Worm (Caenorhabditis elegans) whole organism, young adult: ENCODE measurements around the gene Y38H6C.9.

ENCODE experiments used
- B0035.1 ChIP-seq: sonication (generic microtip); optimal IDR thresholded peaks from 2 replicates; lab custom pipeline; 2016; ENCODE audit warnings: missing genetic modification characterization, mild to moderate bottlenecking, missing compliant biosample characterization, missing genotype, missing genetic modification reagents
- F23B12.7 ChIP-seq: sonication (generic microtip); optimal IDR thresholded peaks from 2 replicates; lab custom pipeline; 2017; ENCODE audit warnings: missing genetic modification characterization, mild to moderate bottlenecking, missing compliant biosample characterization, antibody characterized with exemption, moderate library complexity; ENCODE audit not compliant: insufficient read depth
- ceh-79 ChIP-seq: sonication (generic microtip); optimal IDR thresholded peaks from 2 replicates; lab custom pipeline; 2017; ENCODE audit warnings: mild to moderate bottlenecking, missing genetic modification characterization, missing compliant biosample characterization
- ekl-4 ChIP-seq: fragments of 200-800 bp; sonication (Bioruptor generic); IDR thresholded peaks from 2 replicates; pipeline ENCODE4 v1.3.6; 2022; ENCODE audit warnings: missing genetic modification reagents, missing genetic modification characterization, missing compliant biosample characterization
- madf-10 ChIP-seq: sonication (generic microtip); optimal IDR thresholded peaks from 2 replicates; lab custom pipeline; 2016; ENCODE audit warnings: mild to moderate bottlenecking, missing genetic modification characterization, missing compliant biosample characterization
- mcd-1 ChIP-seq: fragments of 200-800 bp; sonication (Bioruptor generic); IDR thresholded peaks from 2 replicates; pipeline ENCODE4 v1.3.6; 2022; ENCODE audit warnings: missing genetic modification reagents, missing genetic modification characterization, missing compliant biosample characterization
- pbrm-1 ChIP-seq: fragments of 200-800 bp; sonication (Bioruptor generic); IDR thresholded peaks from 2 replicates; pipeline ENCODE4 v1.3.6; 2022; ENCODE audit warnings: missing genetic modification reagents, missing genetic modification characterization, missing compliant biosample characterization
- sdz-38 ChIP-seq: sonication (generic microtip); optimal IDR thresholded peaks from 2 replicates; lab custom pipeline; 2016; ENCODE audit warnings: missing genotype, missing genetic modification characterization, missing compliant biosample characterization
- xnd-1 ChIP-seq: sonication (generic microtip); optimal IDR thresholded peaks from 2 replicates; lab custom pipeline; 2016; ENCODE audit warnings: missing genotype, missing genetic modification reagents, missing genetic modification characterization, missing compliant biosample characterization
- ztf-25 ChIP-seq: fragments of 200-800 bp; sonication (Bioruptor generic); IDR thresholded peaks from 2 replicates; pipeline ENCODE4 v1.3.6; 2022; ENCODE audit warnings: missing genetic modification reagents, missing genetic modification characterization, missing compliant biosample characterization

DNA sequence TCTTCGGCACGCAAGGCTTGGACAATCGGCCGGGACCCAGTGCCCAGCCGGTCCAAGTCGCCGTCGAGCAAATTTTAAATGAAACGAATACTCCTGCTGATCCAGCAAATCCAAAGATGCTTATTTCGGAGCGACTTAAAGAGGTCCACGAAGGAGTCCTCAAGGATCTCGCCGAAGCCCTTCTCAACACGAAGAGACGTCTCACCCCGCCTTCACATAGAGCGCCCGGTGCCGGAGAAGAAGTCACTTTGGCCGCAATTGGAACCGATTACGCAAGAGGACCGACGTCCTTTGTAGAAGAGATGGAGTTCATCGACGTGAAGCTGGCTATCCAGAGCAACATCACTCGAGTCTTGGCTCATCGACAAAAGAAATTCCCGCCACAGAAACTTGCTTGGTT is 12.6 kb downstream of the Y38H6C.9 start:
- no peak for TF ChIP-seq F23B12.7 (tag; lab: Kevin White, UChicago)
- no peak for TF ChIP-seq ztf-25
- TF ChIP-seq B0035.1 (tag; lab: Kevin White, UChicago): no peak
- TF ChIP-seq pbrm-1: no peak
- no peak for TF ChIP-seq sdz-38
- no peak for TF ChIP-seq ekl-4 (GFP tag; lab: Robert Waterston, UW)
- TF ChIP-seq madf-10: no peak
- TF ChIP-seq ceh-79: no peak
- no peak for TF ChIP-seq mcd-1 (GFP tag; lab: Robert Waterston, UW)
- TF ChIP-seq xnd-1 (tag; lab: Kevin White, UChicago): no peak
